Worm (Caenorhabditis elegans): ENCODE data around the gene Y75B12B.1.
"Not testable (repeated sequence)": the region's sequence is repeated elsewhere in the genome, so short reads cannot be mapped to it uniquely, and the experiment has no call there.

Gene Y75B12B.1

ce11 chrV:15179757-15180156 lies 4.7 kb upstream of the Y75B12B.1 start, which contains the start of gene T09F5.10:
Gene T09F5.10, plus strand, starts transcription at chrV:15180057.
- no peak for TF ChIP-seq unc-62 (GFP tag; optimal IDR thresholded peaks at IDR 0.05)

ce11 chrV:15181899-15182298 lies 2.6 kb upstream of the Y75B12B.1 start:
- TF ChIP-seq unc-62 (GFP tag; optimal IDR thresholded peaks at IDR 0.05) = no peak

- TF ChIP-seq unc-62 (GFP tag; optimal IDR thresholded peaks at IDR 0.05) = no peak
Measured at ce11 chrV:15182407-15182806, 2.1 kb upstream of the Y75B12B.1 start, which contains the start of gene fbxa-84. Gene fbxa-84, plus strand, starts transcription at chrV:15182440.

ce11 chrV:15186259-15186927 lies 1.9 kb downstream of the Y75B12B.1 start, which contains the start of gene Y75B12B.3:
Gene Y75B12B.3, minus strand, starts transcription at chrV:15186279.
- TF ChIP-seq unc-62 (GFP tag; optimal IDR thresholded peaks at IDR 0.05) = no peak

- no peak for TF ChIP-seq unc-62 (GFP tag; optimal IDR thresholded peaks at IDR 0.05)
Measured at ce11 chrV:15187083-15188057, 2.9 kb downstream of the Y75B12B.1 start, which contains the start of the genes cyn-7 and bath-36. Gene cyn-7, minus strand, starts transcription at chrV:15187378. Gene bath-36, plus strand, starts transcription at chrV:15187888.

- TF ChIP-seq unc-62 (GFP tag; optimal IDR thresholded peaks at IDR 0.05) = no peak
Measured at ce11 chrV:15189567-15189966, 5.1 kb downstream of the Y75B12B.1 start, which contains the start of gene cyn-3. Gene cyn-3, plus strand, starts transcription at chrV:15189927.

ce11 chrV:15190903-15191302 lies 6.4 kb downstream of the Y75B12B.1 start, which contains the start of gene Y75B12B.11:
Gene Y75B12B.11, plus strand, starts transcription at chrV:15191296.
- TF ChIP-seq unc-62 (GFP tag; optimal IDR thresholded peaks at IDR 0.05) = no peak

ce11 chrV:15191971-15192370 lies 7.5 kb downstream of the Y75B12B.1 start:
- no peak for TF ChIP-seq unc-62 (GFP tag; optimal IDR thresholded peaks at IDR 0.05)

- TF ChIP-seq unc-62 (GFP tag; optimal IDR thresholded peaks at IDR 0.05) = no peak
Measured at ce11 chrV:15192377-15192776, 7.9 kb downstream of the Y75B12B.1 start, which contains the start of gene plc-2. Gene plc-2, plus strand, starts transcription at chrV:15192572.

ce11 chrV:15193909-15194308 lies 9.4 kb downstream of the Y75B12B.1 start, which contains the start of gene Y75B12B.13:
Gene Y75B12B.13, minus strand, starts transcription at chrV:15194009.
- no peak for TF ChIP-seq unc-62 (GFP tag; optimal IDR thresholded peaks at IDR 0.05)

- no peak for TF ChIP-seq unc-62 (GFP tag; optimal IDR thresholded peaks at IDR 0.05)
Measured at ce11 chrV:15197955-15198354, 13.5 kb downstream of the Y75B12B.1 start, which contains the start of gene srw-1. Gene srw-1, plus strand, starts transcription at chrV:15198255.

ce11 chrV:15199768-15200167 lies 15.3 kb downstream of the Y75B12B.1 start, which contains the start of gene Y75B12B.10:
Gene Y75B12B.10, plus strand, starts transcription at chrV:15200068.
- TF ChIP-seq unc-62 (GFP tag; optimal IDR thresholded peaks at IDR 0.05) = no peak

ce11 chrV:15207681-15208080 lies 23.2 kb downstream of the Y75B12B.1 start, which contains the start of gene C41G6.12:
Gene C41G6.12, minus strand, starts transcription at chrV:15207781.
- TF ChIP-seq unc-62 (GFP tag; optimal IDR thresholded peaks at IDR 0.05) = not testable (repeated sequence)

- not testable (repeated sequence) for TF ChIP-seq unc-62 (GFP tag; optimal IDR thresholded peaks at IDR 0.05)
Measured at ce11 chrV:15211869-15212268, 27.4 kb downstream of the Y75B12B.1 start, which contains the start of gene sri-24. Gene sri-24, plus strand, starts transcription at chrV:15212169.

- TF ChIP-seq unc-62 (GFP tag; optimal IDR thresholded peaks at IDR 0.05) = not testable (repeated sequence)
Measured at ce11 chrV:15215175-15215574, 30.7 kb downstream of the Y75B12B.1 start, which contains the start of gene sri-26. Gene sri-26, plus strand, starts transcription at chrV:15215475.

Measured in whole organism, dauer.